Worm (Caenorhabditis elegans) whole organism, early embryonic: ENCODE measurements around the gene C12D8.21.

Experiments used
- B0310.2 ChIP-seq: sonication (generic microtip); optimal IDR thresholded peaks from 2 replicates; lab custom pipeline; 2016; ENCODE audit warnings: mild to moderate bottlenecking, missing genetic modification characterization, missing compliant biosample characterization
- ama-1 ChIP-seq: fragments of 150-350 bp; optimal IDR thresholded peaks from 2 replicates; lab custom pipeline; 2014
- ceh-36 ChIP-seq: sonication (generic microtip); optimal IDR thresholded peaks from 2 replicates; lab custom pipeline; 2016; ENCODE audit warnings: missing genetic modification characterization, inconsistent platforms, missing compliant biosample characterization
- ets-7 ChIP-seq: sonication (generic microtip); optimal IDR thresholded peaks from 2 replicates; lab custom pipeline; 2016; ENCODE audit warnings: missing genotype, missing genetic modification characterization, missing compliant biosample characterization
- flt-1 ChIP-seq: fragments of 200-800 bp; sonication (Bioruptor generic); IDR thresholded peaks from 2 replicates; pipeline ENCODE4 v1.3.6; 2022; ENCODE audit warnings: missing genetic modification characterization, missing compliant biosample characterization
- hmbx-1 ChIP-seq: sonication (generic microtip); optimal IDR thresholded peaks from 2 replicates; lab custom pipeline; 2016; ENCODE audit warnings: mild to moderate bottlenecking, missing genetic modification characterization, missing compliant biosample characterization
- scrt-1 ChIP-seq: fragments of 200-800 bp; sonication (Bioruptor generic); IDR thresholded peaks from 2 replicates; pipeline ENCODE4 v1.3.6; 2022; ENCODE audit warnings: missing genetic modification characterization, missing compliant biosample characterization
- sea-1 ChIP-seq: fragments of 200-800 bp; sonication (Bioruptor generic); conservative IDR thresholded peaks from 2 replicates; pipeline ENCODE4 v1.3.6; 2022; ENCODE audit warnings: missing genetic modification characterization, missing compliant biosample characterization
- tbx-37 ChIP-seq: fragments of 200-800 bp; sonication (Bioruptor generic); conservative IDR thresholded peaks from 2 replicates; pipeline ENCODE4 v1.3.6; 2022; ENCODE audit warnings: missing genetic modification reagents, missing genetic modification characterization, missing compliant biosample characterization

ce11 chrV:10283444-10283843 lies 42.5 kb upstream of the C12D8.21 start, which contains the start of gene lys-3:
- TF ChIP-seq ama-1 (lab: Kevin White, UChicago) (no peak), scrt-1 (no peak), tbx-37 (GFP tag; lab: Robert Waterston, UW) (no peak), ceh-36 (tag; lab: Kevin White, UChicago) (no peak), B0310.2 (no peak), hmbx-1 (tag; lab: Kevin White, UChicago) (no peak), ets-7 (no peak), sea-1 (GFP tag; lab: Robert Waterston, UW) (no peak), flt-1 (GFP tag; lab: Robert Waterston, UW) (no peak)
